Fruit fly (Drosophila melanogaster) whole organism, prepupa: ENCODE measurements around the gene Usp12-46.

Experiments
- Blimp-1 ChIP-seq: fragments of 200-800 bp; sonication (Bioruptor generic); optimal IDR thresholded peaks from 3 replicates; lab custom pipeline; 2017; ENCODE audit warnings: missing biosample characterization, missing genetic modification characterization, mild to moderate bottlenecking, moderate library complexity, missing genetic modification reagents
- CG10631 ChIP-seq: fragments of 200-800 bp; sonication (Bioruptor generic); optimal IDR thresholded peaks from 2 replicates; lab custom pipeline; 2016; ENCODE audit warnings: missing biosample characterization, missing genetic modification characterization
- CG10669 ChIP-seq: fragments of 200-800 bp; sonication (Bioruptor generic); optimal IDR thresholded peaks from 3 replicates; lab custom pipeline; 2018; ENCODE audit warnings: missing biosample characterization, mild to moderate bottlenecking, missing genetic modification characterization, moderate library complexity
- CG11294 ChIP-seq: fragments of 200-800 bp; sonication (Bioruptor generic); IDR thresholded peaks from 2 replicates; pipeline ENCODE4 v1.3.6; 2022; ENCODE audit warnings: missing biosample characterization, missing genetic modification characterization
- CG11762 ChIP-seq: fragments of 200-800 bp; sonication (Bioruptor generic); optimal IDR thresholded peaks from 3 replicates; lab custom pipeline; 2016; ENCODE audit warnings: missing biosample characterization, missing genetic modification characterization; ENCODE audit not compliant: insufficient read depth
- CG11902 ChIP-seq: fragments of 200-800 bp; sonication (Bioruptor generic); optimal IDR thresholded peaks from 3 replicates; lab custom pipeline; 2016; ENCODE audit warnings: missing biosample characterization, missing genetic modification characterization
- CG15336 ChIP-seq: fragments of 200-800 bp; sonication (Bioruptor generic); IDR thresholded peaks from 2 replicates; pipeline ENCODE4 v1.3.6; 2022; ENCODE audit warnings: missing biosample characterization, missing genetic modification characterization
- CG1621 ChIP-seq: fragments of 200-800 bp; sonication (Bioruptor generic); optimal IDR thresholded peaks from 3 replicates; lab custom pipeline; 2018; ENCODE audit warnings: missing biosample characterization, mild to moderate bottlenecking, missing genetic modification characterization
- CG16779 ChIP-seq: fragments of 200-800 bp; sonication (Bioruptor generic); optimal IDR thresholded peaks from 3 replicates; lab custom pipeline; 2017; ENCODE audit warnings: missing biosample characterization, mild to moderate bottlenecking, missing genetic modification characterization
- CG3032 ChIP-seq: fragments of 200-800 bp; optimal IDR thresholded peaks from 2 replicates; lab custom pipeline; 2019; ENCODE audit warnings: missing biosample characterization, mild to moderate bottlenecking, missing genetic modification characterization, moderate library complexity
- CG34406 ChIP-seq: fragments of 200-800 bp; sonication (Bioruptor generic); optimal IDR thresholded peaks from 3 replicates; lab custom pipeline; 2016; ENCODE audit warnings: missing biosample characterization, missing genetic modification characterization
- CG3919 ChIP-seq: fragments of 200-800 bp; sonication (Bioruptor generic); optimal IDR thresholded peaks from 3 replicates; lab custom pipeline; 2016; ENCODE audit warnings: missing biosample characterization, missing genetic modification characterization
- CG6276 ChIP-seq: fragments of 200-800 bp; sonication (Bioruptor generic); optimal IDR thresholded peaks from 2 replicates; lab custom pipeline; 2017; ENCODE audit warnings: missing biosample characterization, mild to moderate bottlenecking, missing genetic modification characterization
- CG6792 ChIP-seq: fragments of 200-800 bp; sonication (Bioruptor generic); optimal IDR thresholded peaks from 3 replicates; lab custom pipeline; 2016; ENCODE audit warnings: missing biosample characterization, missing genetic modification characterization
- CG6854 ChIP-seq: fragments of 200-800 bp; sonication (Bioruptor generic); optimal IDR thresholded peaks from 2 replicates; lab custom pipeline; 2017; ENCODE audit warnings: missing biosample characterization, mild to moderate bottlenecking, missing genetic modification characterization
- CG7368 ChIP-seq: fragments of 200-800 bp; sonication (Bioruptor generic); optimal IDR thresholded peaks from 3 replicates; lab custom pipeline; 2016; ENCODE audit warnings: missing biosample characterization, missing genetic modification characterization
- CG8119 ChIP-seq: fragments of 200-800 bp; sonication (Bioruptor generic); IDR thresholded peaks from 3 replicates; pipeline ENCODE4 v1.3.6; 2022; ENCODE audit warnings: missing biosample characterization, missing genetic modification characterization
- CG9139 ChIP-seq: fragments of 200-800 bp; sonication (Bioruptor generic); optimal IDR thresholded peaks from 3 replicates; lab custom pipeline; 2017; ENCODE audit warnings: missing biosample characterization, mild to moderate bottlenecking, missing genetic modification characterization
- Eip78C ChIP-seq: fragments of 200-800 bp; sonication (Bioruptor generic); peaks from one replicate; lab custom pipeline; 2016; ENCODE audit warnings: missing biosample characterization, missing genetic modification characterization
- Eip93F ChIP-seq: fragments of 200-800 bp; sonication (Bioruptor generic); optimal IDR thresholded peaks from 2 replicates; lab custom pipeline; 2016; ENCODE audit warnings: missing biosample characterization, mild to moderate bottlenecking, missing genetic modification characterization
- Ets21C ChIP-seq: fragments of 200-800 bp; sonication (Bioruptor generic); optimal IDR thresholded peaks from 3 replicates; lab custom pipeline; 2016; ENCODE audit warnings: missing biosample characterization, missing genetic modification characterization
- Gug ChIP-seq: fragments of 200-800 bp; sonication (Bioruptor generic); IDR thresholded peaks from 2 replicates; pipeline ENCODE4 v1.3.6; 2022; ENCODE audit warnings: missing biosample characterization, missing genetic modification characterization
- Lpt ChIP-seq: fragments of 200-800 bp; sonication (Bioruptor generic); optimal IDR thresholded peaks from 3 replicates; lab custom pipeline; 2016; ENCODE audit warnings: missing biosample characterization, missing genetic modification characterization
- Met ChIP-seq: fragments of 200-800 bp; sonication (Bioruptor generic); optimal IDR thresholded peaks from 3 replicates; lab custom pipeline; 2016; ENCODE audit warnings: missing biosample characterization, missing genetic modification characterization
- OdsH ChIP-seq: fragments of 200-800 bp; sonication (Bioruptor generic); optimal IDR thresholded peaks from 3 replicates; lab custom pipeline; 2016; ENCODE audit warnings: missing biosample characterization, missing genetic modification characterization
- Sox102F ChIP-seq: fragments of 200-800 bp; sonication (Bioruptor generic); optimal IDR thresholded peaks from 2 replicates; lab custom pipeline; 2016; ENCODE audit warnings: missing biosample characterization, mild to moderate bottlenecking, missing genetic modification characterization
- achi ChIP-seq: fragments of 200-800 bp; sonication (Bioruptor generic); optimal IDR thresholded peaks from 3 replicates; lab custom pipeline; 2016; ENCODE audit warnings: missing biosample characterization, missing genetic modification characterization
- cyc ChIP-seq: fragments of 200-800 bp; sonication (Bioruptor generic); optimal IDR thresholded peaks from 3 replicates; lab custom pipeline; 2016; ENCODE audit warnings: missing biosample characterization, missing genetic modification characterization
- dac ChIP-seq: fragments of 200-800 bp; sonication (Bioruptor generic); optimal IDR thresholded peaks from 2 replicates; lab custom pipeline; 2017; ENCODE audit warnings: missing biosample characterization, mild to moderate bottlenecking, missing genetic modification characterization
- dsx ChIP-seq: fragments of 200-800 bp; optimal IDR thresholded peaks from 3 replicates; lab custom pipeline; 2019; ENCODE audit warnings: missing biosample characterization, mild to moderate bottlenecking, missing genetic modification characterization, moderate library complexity; ENCODE audit not compliant: poor library complexity, severe bottlenecking
- fd85E ChIP-seq: fragments of 200-800 bp; sonication (Bioruptor generic); optimal IDR thresholded peaks from 3 replicates; lab custom pipeline; 2016; ENCODE audit warnings: missing biosample characterization, missing genetic modification characterization
- fkh ChIP-seq: fragments of 200-800 bp; sonication (Bioruptor generic); optimal IDR thresholded peaks from 3 replicates; lab custom pipeline; 2017; ENCODE audit warnings: missing biosample characterization, mild to moderate bottlenecking, missing genetic modification characterization, moderate library complexity
- lz ChIP-seq: fragments of 200-800 bp; sonication (Bioruptor generic); optimal IDR thresholded peaks from 3 replicates; lab custom pipeline; 2016; ENCODE audit warnings: missing biosample characterization, missing genetic modification characterization
- pdm3 ChIP-seq: fragments of 200-800 bp; sonication (Bioruptor generic); optimal IDR thresholded peaks from 3 replicates; lab custom pipeline; 2016; ENCODE audit warnings: missing biosample characterization, missing genetic modification characterization

Usp12-46 gene

DNA sequence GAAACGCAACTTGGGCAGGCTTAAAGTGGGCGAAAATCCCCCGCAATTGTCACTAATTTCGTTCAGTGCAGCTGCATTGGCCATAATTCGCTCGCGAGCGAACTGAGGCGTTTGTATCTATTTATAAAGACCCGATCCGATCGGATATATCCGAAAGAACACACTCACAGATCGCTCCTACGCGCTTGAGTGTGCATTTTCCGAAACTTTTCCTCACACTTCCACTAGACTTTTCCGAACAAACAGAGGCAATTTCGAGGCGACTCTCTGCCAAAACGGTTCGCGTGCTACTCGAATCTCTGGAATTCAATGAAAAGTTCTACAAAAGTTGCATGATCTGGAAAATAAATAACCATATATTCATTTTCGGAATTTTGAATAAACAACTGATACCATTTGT, 48.9 kb upstream of the Usp12-46 start, which contains the start of the genes CG6972 and CCAP:
Gene CG6972 (plus strand): TSS at position 215 of the 400 bp plus-strand sequence.
Gene CCAP (minus strand): TSS at position 292 of the 400 bp plus-strand sequence.
- TF ChIP-seq Eip78C = no peak
- no peak for TF ChIP-seq CG1621
- no peak for TF ChIP-seq CG10631 (GFP tag; lab: Kevin White, UChicago)
- TF ChIP-seq Eip93F = no peak
- no peak for TF ChIP-seq CG8119 (GFP tag; lab: Robert Waterston, UW)
- TF ChIP-seq CG7368 (GFP tag; lab: Kevin White, UChicago) = no peak
- no peak for TF ChIP-seq fd85E (GFP tag; lab: Kevin White, UChicago)
- TF ChIP-seq Blimp-1 = no peak
- TF ChIP-seq CG16779 (tag; lab: Kevin White, UChicago) = no peak
- no peak for TF ChIP-seq Gug
- TF ChIP-seq Sox102F (GFP tag; lab: Kevin White, UChicago) = no peak
- no peak for TF ChIP-seq CG15336 (GFP tag; lab: Robert Waterston, UW)
- no peak for TF ChIP-seq Met (GFP tag; lab: Kevin White, UChicago)
- TF ChIP-seq CG34406 (GFP tag; lab: Kevin White, UChicago) = no peak
- no peak for TF ChIP-seq CG11902 (GFP tag; lab: Kevin White, UChicago)
- no peak for TF ChIP-seq fkh (GFP tag; lab: Kevin White, UChicago)

DNA sequence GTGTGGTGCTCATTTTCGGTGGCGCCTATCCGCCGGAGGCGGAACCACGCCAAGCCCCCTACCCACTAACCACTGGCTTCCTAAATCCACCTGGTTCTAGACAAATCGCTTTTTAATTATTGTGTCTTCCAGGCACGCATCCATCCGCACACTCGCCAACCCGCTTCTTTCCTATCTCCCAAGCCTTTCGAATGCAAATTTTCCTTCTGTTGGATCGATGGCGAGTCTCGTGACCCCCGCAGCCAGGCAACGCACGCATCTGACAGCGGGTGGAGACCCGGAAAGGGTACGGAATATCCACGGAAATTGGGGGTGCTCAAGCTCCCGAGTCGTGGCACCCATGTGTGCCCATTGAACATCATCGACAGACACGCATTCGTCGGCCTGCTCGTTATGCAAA, 43.5 kb upstream of the Usp12-46 start, which contains the start of gene CG13842:
Gene CG13842 (minus strand): TSS at position 101 of the 400 bp plus-strand sequence.
- TF ChIP-seq Lpt (GFP tag; lab: Kevin White, UChicago) (no peak), achi (GFP tag; lab: Kevin White, UChicago) (no peak), CG16779 (tag; lab: Kevin White, UChicago) (no peak), lz (GFP tag; lab: Kevin White, UChicago) (no peak), CG15336 (GFP tag; lab: Robert Waterston, UW) (no peak), CG11762 (no peak), CG3032 (tag; lab: Kevin White, UChicago) (no peak)

DNA sequence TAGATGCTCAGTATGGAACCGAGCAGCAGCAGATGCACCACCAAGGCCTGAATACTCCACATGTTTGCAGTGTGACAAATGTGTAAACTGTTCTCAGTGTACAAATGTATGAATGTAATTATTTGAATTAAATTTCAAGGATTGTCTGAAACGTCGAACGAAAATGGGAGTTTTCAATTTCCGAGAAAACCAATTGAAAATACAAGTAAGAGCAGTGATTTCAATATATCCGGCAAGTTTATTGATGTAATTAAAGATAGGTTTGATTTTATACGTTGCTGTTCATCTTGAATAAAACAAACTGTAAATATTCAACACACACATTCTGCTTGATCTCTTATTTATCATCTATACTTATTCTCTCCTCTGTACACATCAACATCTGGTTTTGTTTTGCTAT, 40.0 kb upstream of the Usp12-46 start, which contains the start of gene CG4907:
Gene CG4907 (minus strand): TSS at position 101 of the 400 bp plus-strand sequence.
- no peak for TF ChIP-seq Ets21C (GFP tag; lab: Kevin White, UChicago)
- no peak for TF ChIP-seq CG6792 (GFP tag; lab: Kevin White, UChicago)
- TF ChIP-seq OdsH = no peak
- TF ChIP-seq CG6854 (GFP tag; lab: Kevin White, UChicago) = no peak
- no peak for TF ChIP-seq Eip93F
- TF ChIP-seq Sox102F (GFP tag; lab: Kevin White, UChicago) = no peak
- TF ChIP-seq cyc (GFP tag; lab: Kevin White, UChicago) = no peak
- TF ChIP-seq CG6276 (GFP tag; lab: Kevin White, UChicago) = no peak
- no peak for TF ChIP-seq CG11294
- no peak for TF ChIP-seq dsx (GFP tag; lab: Kevin White, UChicago)

DNA sequence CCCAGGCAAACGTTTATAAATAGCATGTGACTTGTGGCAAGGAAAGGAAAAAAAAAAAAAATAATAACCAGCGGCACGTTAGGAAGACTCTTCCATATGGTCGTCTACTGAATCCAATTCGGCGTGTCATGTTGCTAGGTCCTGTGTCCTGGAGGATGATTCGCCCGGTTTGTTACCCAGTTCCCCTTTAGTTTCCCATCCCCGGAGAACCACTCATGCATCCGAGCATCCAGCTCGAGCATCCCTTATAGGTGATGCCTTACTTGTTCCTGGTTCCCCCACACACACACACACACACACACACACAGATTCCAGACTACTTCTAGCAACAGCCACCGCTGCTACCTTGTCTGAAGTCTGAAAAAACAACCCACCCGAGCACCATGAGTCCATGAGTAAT, 32.8 kb upstream of the Usp12-46 start:
- no peak for TF ChIP-seq CG1621

DNA sequence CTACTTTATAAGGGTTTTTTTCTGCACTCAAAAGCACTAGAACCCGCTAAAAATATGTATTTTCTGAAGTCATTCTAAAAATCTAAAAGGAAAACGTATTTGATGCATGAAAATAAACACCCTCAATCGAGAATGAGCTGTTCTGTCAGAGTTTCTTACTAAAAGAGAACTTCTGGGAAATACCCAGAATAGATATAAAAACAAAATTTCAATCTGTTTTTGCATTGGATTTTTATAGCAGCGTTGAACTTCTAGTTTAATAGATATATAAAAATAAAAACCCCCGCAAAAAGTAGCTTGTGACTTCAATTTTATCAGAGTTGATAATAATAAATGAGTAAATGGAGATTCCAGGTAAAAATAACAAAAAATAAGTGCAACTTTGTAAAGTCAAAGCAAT, 32.3 kb upstream of the Usp12-46 start:
- TF ChIP-seq CG10669 (GFP tag; lab: Kevin White, UChicago) = no peak
- no peak for TF ChIP-seq Ets21C (GFP tag; lab: Kevin White, UChicago)
- TF ChIP-seq CG11762 = no peak
- TF ChIP-seq CG3032 (tag; lab: Kevin White, UChicago) = no peak
- TF ChIP-seq fkh (GFP tag; lab: Kevin White, UChicago) = no peak
- no peak for TF ChIP-seq CG9139 (GFP tag; lab: Kevin White, UChicago)
- no peak for TF ChIP-seq pdm3
- no peak for TF ChIP-seq CG6792 (GFP tag; lab: Kevin White, UChicago)
- TF ChIP-seq CG3919 (GFP tag; lab: Kevin White, UChicago) = no peak
- no peak for TF ChIP-seq dac (GFP tag; lab: Kevin White, UChicago)
- TF ChIP-seq CG34406 (GFP tag; lab: Kevin White, UChicago) = no peak
- no peak for TF ChIP-seq fd85E (GFP tag; lab: Kevin White, UChicago)
- TF ChIP-seq CG6854 (GFP tag; lab: Kevin White, UChicago) = no peak
